Fruit fly (Drosophila melanogaster) whole organism, embryonic: ENCODE results near the gene CG16710.

ENCODE experiments used
- Adf1 ChIP-seq: fragments of 200-800 bp; sonication (Bioruptor generic); IDR thresholded peaks from 2 replicates; pipeline ENCODE4 v1.3.6; 2022; ENCODE audit warnings: missing biosample characterization, missing genetic modification characterization
- Asciz ChIP-seq: fragments of 200-800 bp; sonication (Bioruptor generic); optimal IDR thresholded peaks from 2 replicates; lab custom pipeline; 2017; ENCODE audit warnings: missing biosample characterization, mild to moderate bottlenecking, missing genetic modification characterization, missing genetic modification reagents
- Atf-2 ChIP-seq: fragments of 200-800 bp; sonication (Bioruptor generic); optimal IDR thresholded peaks from 2 replicates; lab custom pipeline; 2016; ENCODE audit warnings: missing biosample characterization, missing genetic modification characterization
- B-H2 ChIP-seq: fragments of 200-800 bp; sonication (Bioruptor generic); optimal IDR thresholded peaks from 2 replicates; lab custom pipeline; 2018; ENCODE audit warnings: missing biosample characterization, mild to moderate bottlenecking, missing genetic modification characterization
- CG10274 ChIP-seq: fragments of 200-800 bp; sonication (Bioruptor generic); optimal IDR thresholded peaks from 3 replicates; lab custom pipeline; 2017; ENCODE audit warnings: missing biosample characterization, mild to moderate bottlenecking, missing genetic modification characterization
- CG11695 ChIP-seq: fragments of 200-800 bp; sonication (Bioruptor generic); IDR thresholded peaks from 3 replicates; pipeline ENCODE4 v1.3.6; 2022; ENCODE audit warnings: missing biosample characterization, missing genetic modification characterization
- CG11723 ChIP-seq: fragments of 200-800 bp; sonication (Bioruptor generic); optimal IDR thresholded peaks from 2 replicates; lab custom pipeline; 2017; ENCODE audit warnings: missing biosample characterization, mild to moderate bottlenecking, missing genetic modification characterization
- CG12071 ChIP-seq: fragments of 200-800 bp; sonication (Bioruptor generic); optimal IDR thresholded peaks from 3 replicates; lab custom pipeline; 2018; ENCODE audit warnings: missing biosample characterization, mild to moderate bottlenecking, missing genetic modification characterization
- CG1233 ChIP-seq: fragments of 200-800 bp; sonication (Bioruptor generic); optimal IDR thresholded peaks from 4 replicates; lab custom pipeline; 2018; ENCODE audit warnings: missing biosample characterization, mild to moderate bottlenecking, missing genetic modification characterization
- CG13894 ChIP-seq: fragments of 200-800 bp; sonication (Bioruptor generic); optimal IDR thresholded peaks from 3 replicates; lab custom pipeline; 2018; ENCODE audit warnings: missing biosample characterization, mild to moderate bottlenecking, missing genetic modification characterization, moderate library complexity
- CG15269 ChIP-seq: fragments of 200-800 bp; sonication (Bioruptor generic); optimal IDR thresholded peaks from 2 replicates; lab custom pipeline; 2018; ENCODE audit warnings: missing biosample characterization, mild to moderate bottlenecking, missing genetic modification characterization, moderate library complexity
- CG15514 ChIP-seq: fragments of 200-800 bp; sonication (Bioruptor generic); optimal IDR thresholded peaks from 3 replicates; lab custom pipeline; 2017; ENCODE audit warnings: missing biosample characterization, missing genetic modification characterization, mild to moderate bottlenecking, moderate library complexity, missing genetic modification reagents
- CG15696 ChIP-seq: fragments of 200-800 bp; sonication (Bioruptor generic); optimal IDR thresholded peaks from 2 replicates; lab custom pipeline; 2019; ENCODE audit warnings: missing biosample characterization, mild to moderate bottlenecking, missing genetic modification characterization, moderate library complexity
- CG16813 ChIP-seq: fragments of 200-800 bp; sonication (Bioruptor generic); IDR thresholded peaks from 3 replicates; pipeline ENCODE4 v1.3.6; 2022; ENCODE audit warnings: missing biosample characterization, missing genetic modification characterization; ENCODE audit not compliant: partially characterized antibody
- CG1832 ChIP-seq: fragments of 200-800 bp; sonication (Bioruptor generic); optimal IDR thresholded peaks from 2 replicates; lab custom pipeline; 2017; ENCODE audit warnings: missing biosample characterization, mild to moderate bottlenecking, missing genetic modification characterization, inconsistent platforms
- CG2202 ChIP-seq: fragments of 200-800 bp; sonication (Bioruptor generic); optimal IDR thresholded peaks from 2 replicates; lab custom pipeline; 2018; ENCODE audit warnings: missing biosample characterization, mild to moderate bottlenecking, missing genetic modification characterization
- CG31441 ChIP-seq: fragments of 200-800 bp; sonication (Bioruptor generic); IDR thresholded peaks from 2 replicates; pipeline ENCODE4 v1.3.6; 2022; ENCODE audit warnings: missing biosample characterization, missing genetic modification characterization
- CG32532 ChIP-seq: fragments of 200-800 bp; sonication (Bioruptor generic); IDR thresholded peaks from 2 replicates; pipeline ENCODE4 v1.3.6; 2022; ENCODE audit warnings: missing biosample characterization, missing genetic modification characterization
- CG34422 ChIP-seq: fragments of 200-800 bp; sonication (Bioruptor generic); IDR thresholded peaks from 3 replicates; pipeline ENCODE4 v1.3.6; 2022; ENCODE audit warnings: missing biosample characterization, missing genetic modification characterization
- CG7357 ChIP-seq: fragments of 200-800 bp; sonication (Bioruptor generic); IDR thresholded peaks from 3 replicates; pipeline ENCODE4 v1.3.6; 2022; ENCODE audit warnings: missing biosample characterization, missing genetic modification characterization
- CG7745 ChIP-seq: fragments of 200-800 bp; sonication (Bioruptor generic); optimal IDR thresholded peaks from 2 replicates; lab custom pipeline; 2018; ENCODE audit warnings: missing biosample characterization, mild to moderate bottlenecking, missing genetic modification characterization, moderate library complexity
- CG7987 ChIP-seq: fragments of 200-800 bp; sonication (Bioruptor generic); optimal IDR thresholded peaks from 2 replicates; lab custom pipeline; 2018; ENCODE audit warnings: missing biosample characterization, mild to moderate bottlenecking, missing genetic modification characterization, moderate library complexity
- CG9932 ChIP-seq: fragments of 200-800 bp; sonication (Bioruptor generic); IDR thresholded peaks from 2 replicates; pipeline ENCODE4 v1.3.6; 2022; ENCODE audit warnings: missing biosample characterization, missing genetic modification characterization
- D19A ChIP-seq: fragments of 200-800 bp; optimal IDR thresholded peaks from 3 replicates; lab custom pipeline; 2019; ENCODE audit warnings: missing biosample characterization, mild to moderate bottlenecking, missing genetic modification characterization, moderate library complexity
- Dad ChIP-seq: fragments of 200-800 bp; sonication (Bioruptor generic); optimal IDR thresholded peaks from 3 replicates; lab custom pipeline; 2016; ENCODE audit warnings: missing biosample characterization, missing genetic modification characterization
- Doc3 ChIP-seq: fragments of 200-800 bp; sonication (Bioruptor generic); IDR thresholded peaks from 3 replicates; pipeline ENCODE4 v1.3.6; 2022; ENCODE audit warnings: missing biosample characterization, missing genetic modification characterization; ENCODE audit not compliant: partially characterized antibody
- Elba2 ChIP-seq: fragments of 200-800 bp; sonication (Bioruptor generic); optimal IDR thresholded peaks from 3 replicates; lab custom pipeline; 2016; ENCODE audit warnings: missing biosample characterization, missing genetic modification characterization
- Fer1 ChIP-seq: fragments of 200-800 bp; sonication (Bioruptor generic); optimal IDR thresholded peaks from 2 replicates; lab custom pipeline; 2017; ENCODE audit warnings: missing biosample characterization, mild to moderate bottlenecking, missing genetic modification characterization
- HLH4C ChIP-seq: fragments of 200-800 bp; sonication (Bioruptor generic); IDR thresholded peaks from 3 replicates; pipeline ENCODE4 v1.3.6; 2022; ENCODE audit warnings: missing biosample characterization, missing genetic modification characterization; ENCODE audit not compliant: partially characterized antibody
- HLHmδ ChIP-seq: fragments of 200-800 bp; sonication (Bioruptor generic); optimal IDR thresholded peaks from 2 replicates; lab custom pipeline; 2018; ENCODE audit warnings: missing biosample characterization, mild to moderate bottlenecking, missing genetic modification characterization, moderate library complexity
- Hr39 ChIP-seq: fragments of >200 bp; optimal IDR thresholded peaks from 2 replicates; lab custom pipeline; 2017
- MBD-R2 ChIP-seq: fragments of 200-800 bp; sonication (Bioruptor generic); IDR thresholded peaks from 2 replicates; pipeline ENCODE4 v1.3.6; 2022; ENCODE audit warnings: missing biosample characterization, missing genetic modification characterization
- NC2α ChIP-seq: fragments of 200-800 bp; sonication (Bioruptor generic); optimal IDR thresholded peaks from 2 replicates; lab custom pipeline; 2016; ENCODE audit warnings: missing biosample characterization, missing genetic modification characterization
- Pdp1 ChIP-seq, 2 experiments: fragments of 200-800 bp; sonication (Bioruptor generic); optimal IDR thresholded peaks; 3 replicates each; lab custom pipeline; 2016; ENCODE audit warnings: missing biosample characterization in 2 of 2, missing genetic modification characterization in 2 of 2, mild to moderate bottlenecking in 1 of 2, moderate library complexity in 1 of 2
- Rfx ChIP-seq: fragments of 200-800 bp; sonication (Bioruptor generic); IDR thresholded peaks from 2 replicates; pipeline ENCODE4 v1.3.6; 2022; ENCODE audit warnings: missing biosample characterization, missing genetic modification characterization
- crol ChIP-seq: fragments of 200-800 bp; sonication (Bioruptor generic); IDR thresholded peaks from 2 replicates; pipeline ENCODE4 v1.3.6; 2022; ENCODE audit warnings: missing biosample characterization, missing genetic modification characterization
- cwo ChIP-seq: fragments of 200-800 bp; sonication (Bioruptor generic); optimal IDR thresholded peaks from 3 replicates; lab custom pipeline; 2017; ENCODE audit warnings: missing biosample characterization, missing genetic modification characterization, mild to moderate bottlenecking, moderate library complexity, missing genetic modification reagents
- ewg ChIP-seq: fragments of 200-800 bp; sonication (Bioruptor generic); optimal IDR thresholded peaks from 3 replicates; lab custom pipeline; 2017; ENCODE audit warnings: mild to moderate bottlenecking, missing biosample characterization, missing genetic modification reagents, missing genetic modification characterization
- lmd ChIP-seq: fragments of 200-800 bp; sonication (Bioruptor generic); IDR thresholded peaks from 2 replicates; pipeline ENCODE4 v1.3.6; 2022; ENCODE audit warnings: missing biosample characterization, missing genetic modification characterization
- luna ChIP-seq: fragments of 200-800 bp; sonication (Bioruptor generic); optimal IDR thresholded peaks from 2 replicates; lab custom pipeline; 2016; ENCODE audit warnings: missing biosample characterization, missing genetic modification characterization
- pfk ChIP-seq: fragments of 200-800 bp; sonication (Bioruptor generic); optimal IDR thresholded peaks from 2 replicates; lab custom pipeline; 2018; ENCODE audit warnings: missing biosample characterization, mild to moderate bottlenecking, missing genetic modification characterization, moderate library complexity
- prd ChIP-seq, 3 experiments: fragments of >200 bp in 2 of 3; fragments of 200-800 bp in 1 of 3; sonication (Bioruptor generic) in 1 of 3; optimal IDR thresholded peaks in 2 of 3; IDR thresholded peaks in 1 of 3; 2 replicates in 2 of 3; 3 replicates in 1 of 3; pipeline versions ENCODE4 v1.3.6 to Lab custom; 2017 to 2022; ENCODE audit warnings: missing biosample characterization in 1 of 3, missing genetic modification characterization in 1 of 3
- psq ChIP-seq: fragments of 200-800 bp; sonication (Bioruptor generic); optimal IDR thresholded peaks from 2 replicates; lab custom pipeline; 2017; ENCODE audit warnings: missing biosample characterization, missing genetic modification characterization
- salm ChIP-seq: fragments of 200-800 bp; sonication (Bioruptor generic); optimal IDR thresholded peaks from 2 replicates; lab custom pipeline; 2018; ENCODE audit warnings: missing biosample characterization, mild to moderate bottlenecking, missing genetic modification characterization
- sim ChIP-seq: fragments of 200-800 bp; sonication (Bioruptor generic); IDR thresholded peaks from 2 replicates; pipeline ENCODE4 v1.3.6; 2022; ENCODE audit warnings: missing biosample characterization, missing genetic modification characterization
- slou ChIP-seq: fragments of 200-800 bp; sonication (Bioruptor generic); optimal IDR thresholded peaks from 3 replicates; lab custom pipeline; 2016; ENCODE audit warnings: missing biosample characterization, missing genetic modification characterization
- tin ChIP-seq: fragments of 200-800 bp; sonication (Bioruptor generic); optimal IDR thresholded peaks from 3 replicates; lab custom pipeline; 2016; ENCODE audit warnings: missing biosample characterization, missing genetic modification characterization
- tup ChIP-seq: fragments of 200-800 bp; sonication (Bioruptor generic); optimal IDR thresholded peaks from 2 replicates; lab custom pipeline; 2016; ENCODE audit warnings: missing biosample characterization, mild to moderate bottlenecking, missing genetic modification characterization, moderate library complexity
- z ChIP-seq: fragments of 200-800 bp; sonication (Bioruptor generic); IDR thresholded peaks from 3 replicates; pipeline ENCODE4 v1.3.6; 2022; ENCODE audit warnings: missing biosample characterization, missing genetic modification characterization
- zfh2 ChIP-seq: fragments of 200-800 bp; sonication (Bioruptor generic); optimal IDR thresholded peaks from 2 replicates; lab custom pipeline; 2016; ENCODE audit warnings: missing biosample characterization, missing genetic modification characterization

CG16710 gene

DNA sequence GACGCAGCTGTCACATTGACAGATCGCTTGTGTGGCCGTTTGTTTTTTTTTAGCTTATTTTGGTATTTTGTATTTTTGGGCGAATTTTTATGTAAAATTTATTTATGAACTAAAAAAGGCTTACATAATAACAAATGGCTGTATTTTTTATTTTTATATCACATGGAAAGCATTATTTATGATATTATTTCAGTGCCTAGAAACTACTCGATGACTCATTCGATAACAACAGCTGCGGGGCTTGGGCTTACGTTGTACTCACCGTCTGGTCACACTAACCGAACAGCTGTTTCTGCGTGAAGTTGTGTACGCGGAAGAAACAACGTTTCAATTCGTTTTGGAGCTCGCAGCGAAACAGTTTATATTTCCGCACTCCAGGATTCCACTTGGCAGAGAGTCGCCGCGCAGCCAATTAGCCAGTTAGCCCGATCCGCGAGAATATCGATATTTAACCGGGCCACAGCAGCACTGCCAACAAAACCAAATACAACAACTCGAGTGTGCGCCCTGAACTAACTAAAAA, 50.7 kb downstream of the CG16710 start, which contains the start of the genes Hmgcr and Rpn9 (continued):
- TF ChIP-seq prd (optimal IDR thresholded peaks at IDR 0.05; lab: Kevin White, UChicago): no peak
- no peak for TF ChIP-seq prd (GFP tag; IDR thresholded peaks at IDR 0.05; lab: Robert Waterston, UW)
- TF ChIP-seq CG7357 (GFP tag; lab: Robert Waterston, UW): no peak
- no peak for TF ChIP-seq sim (GFP tag; lab: Robert Waterston, UW)
- TF ChIP-seq Elba2: no peak
- TF ChIP-seq tup (GFP tag; lab: Kevin White, UChicago): no peak
- TF ChIP-seq luna: no peak
- TF ChIP-seq slou: no peak
- peak; percentile 16 for TF ChIP-seq CG15269
- no peak for TF ChIP-seq crol (GFP tag; lab: Robert Waterston, UW)
- no peak for TF ChIP-seq z (GFP tag; lab: Robert Waterston, UW)
- peak; percentile 44; the same call in 1 of the 2 replicates for TF ChIP-seq Adf1
- no peak for TF ChIP-seq CG11695 (GFP tag; lab: Robert Waterston, UW)
- peak; percentile 72 for TF ChIP-seq HLHmδ (GFP tag; lab: Kevin White, UChicago)
- no peak for TF ChIP-seq CG1832 (GFP tag; lab: Kevin White, UChicago)
- no peak for TF ChIP-seq Hr39 (lab: Kevin White, UChicago)
- TF ChIP-seq CG16813 (GFP tag; lab: Robert Waterston, UW): no peak
- TF ChIP-seq MBD-R2 (GFP tag; lab: Robert Waterston, UW): peak; percentile 73
- TF ChIP-seq Atf-2 (GFP tag; lab: Kevin White, UChicago): no peak
- TF ChIP-seq Doc3: no peak
- no peak for TF ChIP-seq CG12071 (GFP tag; lab: Kevin White, UChicago)
- no peak for TF ChIP-seq CG32532 (GFP tag; lab: Robert Waterston, UW)
- no peak for TF ChIP-seq CG10274 (GFP tag; lab: Kevin White, UChicago)
- no peak for TF ChIP-seq B-H2
- peak in 1 of 2 experiments; percentile 99 for TF ChIP-seq Pdp1 (GFP tag; optimal IDR thresholded peaks at IDR 0.05; lab: Kevin White, UChicago)
- TF ChIP-seq CG34422 (GFP tag; lab: Robert Waterston, UW): peak; percentile 67; the same call in 1 of the 3 replicates
- TF ChIP-seq D19A: peak; percentile 14
- peak; percentile 70 for TF ChIP-seq ewg (GFP tag; lab: Kevin White, UChicago)
- no peak for TF ChIP-seq lmd (GFP tag; lab: Robert Waterston, UW)
- peak; percentile 67 for TF ChIP-seq CG15514 (GFP tag; lab: Kevin White, UChicago)
- TF ChIP-seq CG11723 (GFP tag; lab: Kevin White, UChicago): no peak
- TF ChIP-seq Asciz (GFP tag; lab: Kevin White, UChicago): no peak
- TF ChIP-seq CG2202 (tag; lab: Kevin White, UChicago): no peak
- peak; percentile 8; the same call in 1 of the 3 replicates for TF ChIP-seq HLH4C (GFP tag; lab: Robert Waterston, UW)
- TF ChIP-seq CG1233 (GFP tag; lab: Kevin White, UChicago): no peak
- peak; percentile 41 for TF ChIP-seq CG7987 (GFP tag; lab: Kevin White, UChicago)
- TF ChIP-seq tin (GFP tag; lab: Kevin White, UChicago): no peak
- no peak for TF ChIP-seq cwo (GFP tag; lab: Kevin White, UChicago)
- TF ChIP-seq CG31441: peak; percentile 42
- TF ChIP-seq CG7745 (tag; lab: Kevin White, UChicago): no peak
- TF ChIP-seq salm (tag; lab: Kevin White, UChicago): peak; percentile 31
- TF ChIP-seq zfh2 (GFP tag; lab: Kevin White, UChicago): no peak
- TF ChIP-seq psq (GFP tag; lab: Kevin White, UChicago): no peak
- no peak for TF ChIP-seq NC2α (GFP tag; lab: Kevin White, UChicago)
- no peak for TF ChIP-seq CG13894
- TF ChIP-seq CG15696: no peak
- TF ChIP-seq CG9932 (GFP tag; lab: Robert Waterston, UW): no peak
- no peak for TF ChIP-seq Dad (GFP tag; lab: Kevin White, UChicago)
- no peak for TF ChIP-seq Rfx (GFP tag; lab: Robert Waterston, UW)
- peak; percentile 8 for TF ChIP-seq pfk (GFP tag; lab: Kevin White, UChicago)
- TF ChIP-seq Fer1 (GFP tag; lab: Kevin White, UChicago): peak; percentile 28
